Worm (Caenorhabditis elegans) whole organism, L1 larva: ENCODE results near the gene F34H10.4.

Source experiments
- ama-1 ChIP-seq: fragments of 150-350 bp; optimal IDR thresholded peaks from 2 replicates; lab custom pipeline; 2014
- egl-27 ChIP-seq, 2 experiments: fragments of 150-350 bp in 1 of 2; sonication (generic microtip); optimal IDR thresholded peaks; 3 replicates each; lab custom pipeline; 2017 to 2018; ENCODE audit warnings: missing biosample characterization in 2 of 2, missing genetic modification characterization in 2 of 2, missing genetic modification reagents in 2 of 2
- fkh-4 ChIP-seq: sonication (generic microtip); optimal IDR thresholded peaks from 2 replicates; lab custom pipeline; 2016; ENCODE audit warnings: missing compliant biosample characterization, missing genetic modification characterization, borderline replicate concordance
- lsy-2 ChIP-seq, 2 experiments: fragments of 150-350 bp; optimal IDR thresholded peaks; 2 replicates each; lab custom pipeline; 2014; ENCODE audit warnings: missing biosample characterization in 2 of 2, missing genetic modification characterization in 2 of 2
- nhr-77 ChIP-seq: fragments of 150-350 bp; optimal IDR thresholded peaks from 2 replicates; lab custom pipeline; 2014; ENCODE audit warnings: missing biosample characterization, missing genetic modification characterization
- unc-62 ChIP-seq: fragments of 150-350 bp; optimal IDR thresholded peaks from 2 replicates; lab custom pipeline; 2014; ENCODE audit warnings: missing biosample characterization, missing genetic modification reagents, missing genetic modification characterization

- no peak for TF ChIP-seq ama-1
- no peak for TF ChIP-seq unc-62 (GFP tag; lab: Kevin White, UChicago)
- no peak for TF ChIP-seq fkh-4 (tag; lab: Kevin White, UChicago)
- TF ChIP-seq egl-27 (tag; optimal IDR thresholded peaks at IDR 0.05; lab: Kevin White, UChicago) = no peak
- TF ChIP-seq nhr-77 = no peak
- no peak for TF ChIP-seq lsy-2 (tag; optimal IDR thresholded peaks at IDR 0.05; lab: Kevin White, UChicago)
Measured at ce11 chrX:9616919-9617318, 31.4 kb upstream of the F34H10.4 start, which contains the start of gene C11E4.7.
